Worm (Caenorhabditis elegans) whole organism, L1 larva: ENCODE measurements around the gene ndx-6.

Source experiments
- C16A3.4 ChIP-seq: fragments of 150-350 bp; optimal IDR thresholded peaks from 2 replicates; lab custom pipeline; 2014; ENCODE audit warnings: missing biosample characterization, missing genetic modification characterization
- F16B12.6 ChIP-seq: fragments of 150-350 bp; optimal IDR thresholded peaks from 2 replicates; lab custom pipeline; 2014; ENCODE audit warnings: missing biosample characterization, missing genetic modification characterization
- aha-1 ChIP-seq: fragments of 150-350 bp; optimal IDR thresholded peaks from 2 replicates; lab custom pipeline; 2014; ENCODE audit warnings: missing biosample characterization, missing genetic modification characterization
- alr-1 ChIP-seq: fragments of 200-800 bp; sonication (Bioruptor generic); optimal IDR thresholded peaks from 2 replicates; lab custom pipeline; 2018; ENCODE audit warnings: borderline replicate concordance, mild to moderate bottlenecking, missing genetic modification characterization, missing compliant biosample characterization
- blmp-1 ChIP-seq: fragments of 150-350 bp; optimal IDR thresholded peaks from 2 replicates; lab custom pipeline; 2014; ENCODE audit warnings: missing biosample characterization, missing genetic modification characterization
- ceh-63 ChIP-seq: fragments of 200-800 bp; sonication (Bioruptor generic); optimal IDR thresholded peaks from 2 replicates; lab custom pipeline; 2018; ENCODE audit warnings: mild to moderate bottlenecking, missing genetic modification characterization, missing compliant biosample characterization
- ceh-90 ChIP-seq: sonication (generic microtip); optimal IDR thresholded peaks from 2 replicates; lab custom pipeline; 2016; ENCODE audit warnings: missing genetic modification characterization, missing compliant biosample characterization
- dpl-1 ChIP-seq, 3 experiments: fragments of 150-350 bp in 2 of 3; sonication (generic microtip) in 1 of 3; optimal IDR thresholded peaks; 2 replicates each; lab custom pipeline; 2014 to 2017; ENCODE audit warnings: missing biosample characterization in 3 of 3, missing genetic modification characterization in 3 of 3, missing genetic modification reagents in 3 of 3
- efl-1 ChIP-seq, 4 experiments: fragments of 150-350 bp; optimal IDR thresholded peaks in 3 of 4; peaks in 1 of 4; 1 replicate in 1 of 4; 2 replicates in 3 of 4; lab custom pipeline; 2014; ENCODE audit warnings: missing biosample characterization in 2 of 4, missing genetic modification characterization in 2 of 4, missing genetic modification reagents in 2 of 4
- efl-3 ChIP-seq: fragments of 200-800 bp; sonication (Bioruptor generic); optimal IDR thresholded peaks from 2 replicates; lab custom pipeline; 2018; ENCODE audit warnings: mild to moderate bottlenecking, missing genetic modification characterization, missing compliant biosample characterization
- elt-2 ChIP-seq: sonication (generic microtip); optimal IDR thresholded peaks from 2 replicates; lab custom pipeline; 2016; ENCODE audit warnings: missing genetic modification characterization, mild to moderate bottlenecking, inconsistent platforms, missing compliant biosample characterization, missing genetic modification reagents
- elt-3 ChIP-seq, 6 experiments: fragments of 150-350 bp in 1 of 6; sonication (generic microtip); optimal IDR thresholded peaks; 2 replicates each; lab custom pipeline; 2017 to 2018; ENCODE audit warnings: missing biosample characterization in 6 of 6, missing genetic modification characterization in 6 of 6, inconsistent platforms in 1 of 6
- fkh-4 ChIP-seq: sonication (generic microtip); optimal IDR thresholded peaks from 2 replicates; lab custom pipeline; 2016; ENCODE audit warnings: missing compliant biosample characterization, missing genetic modification characterization, borderline replicate concordance
- fkh-8 ChIP-seq: sonication (generic microtip); optimal IDR thresholded peaks from 2 replicates; lab custom pipeline; 2016; ENCODE audit warnings: mild to moderate bottlenecking, missing genetic modification characterization, missing compliant biosample characterization
- jun-1 ChIP-seq: fragments of 150-350 bp; optimal IDR thresholded peaks from 2 replicates; lab custom pipeline; 2014; ENCODE audit warnings: missing biosample characterization, missing genetic modification reagents, missing genetic modification characterization
- lin-13 ChIP-seq: fragments of 150-350 bp; optimal IDR thresholded peaks from 2 replicates; lab custom pipeline; 2014; ENCODE audit warnings: missing biosample characterization, missing genetic modification reagents, missing genetic modification characterization
- lin-14 ChIP-seq: fragments of 200-800 bp; sonication (Bioruptor generic); optimal IDR thresholded peaks from 2 replicates; lab custom pipeline; 2018; ENCODE audit warnings: mild to moderate bottlenecking, missing genetic modification characterization, moderate library complexity, missing compliant biosample characterization
- lin-35 ChIP-seq, 2 experiments: fragments of 150-350 bp; optimal IDR thresholded peaks; 2 replicates each; lab custom pipeline; 2014; ENCODE audit warnings: missing biosample characterization in 2 of 2, missing genetic modification characterization in 2 of 2, missing genetic modification reagents in 2 of 2
- lir-3 ChIP-seq: sonication (generic microtip); optimal IDR thresholded peaks from 2 replicates; lab custom pipeline; 2016; ENCODE audit warnings: mild to moderate bottlenecking, missing genetic modification characterization, moderate library complexity, missing compliant biosample characterization; ENCODE audit not compliant: poor library complexity
- lsy-2 ChIP-seq, 2 experiments: fragments of 150-350 bp; optimal IDR thresholded peaks; 2 replicates each; lab custom pipeline; 2014; ENCODE audit warnings: missing biosample characterization in 2 of 2, missing genetic modification characterization in 2 of 2
- mdl-1 ChIP-seq, 2 experiments: fragments of 150-350 bp; optimal IDR thresholded peaks; 2 replicates each; lab custom pipeline; 2014 to 2017; ENCODE audit warnings: missing biosample characterization in 2 of 2, missing genetic modification characterization in 2 of 2, inconsistent platforms in 1 of 2
- mef-2 ChIP-seq: fragments of 150-350 bp; optimal IDR thresholded peaks from 2 replicates; lab custom pipeline; 2014; ENCODE audit warnings: missing biosample characterization, missing genetic modification characterization
- mep-1 ChIP-seq: fragments of 150-350 bp; optimal IDR thresholded peaks from 2 replicates; lab custom pipeline; 2014; ENCODE audit warnings: missing biosample characterization, missing genetic modification characterization
- nhr-19 ChIP-seq: fragments of 200-800 bp; sonication (Bioruptor generic); conservative IDR thresholded peaks from 2 replicates; pipeline ENCODE4 v1.3.6; 2022; ENCODE audit warnings: missing genetic modification characterization, missing compliant biosample characterization
- nhr-20 ChIP-seq: sonication (generic microtip); optimal IDR thresholded peaks from 2 replicates; lab custom pipeline; 2016; ENCODE audit warnings: mild to moderate bottlenecking, missing genetic modification characterization, missing compliant biosample characterization
- nhr-47 ChIP-seq: sonication (generic microtip); optimal IDR thresholded peaks from 2 replicates; lab custom pipeline; 2016; ENCODE audit warnings: mild to moderate bottlenecking, missing genetic modification characterization, moderate library complexity, missing compliant biosample characterization
- nhr-71 ChIP-seq: sonication (generic microtip); optimal IDR thresholded peaks from 2 replicates; lab custom pipeline; 2016; ENCODE audit warnings: mild to moderate bottlenecking, missing genetic modification characterization, moderate library complexity, missing compliant biosample characterization
- nhr-85 ChIP-seq: sonication (generic microtip); peaks from one replicate; lab custom pipeline; 2016; ENCODE audit warnings: missing genetic modification characterization, inconsistent platforms, missing compliant biosample characterization
- nhr-90 ChIP-seq: sonication (generic microtip); optimal IDR thresholded peaks from 2 replicates; lab custom pipeline; 2016; ENCODE audit warnings: mild to moderate bottlenecking, missing genetic modification characterization, missing compliant biosample characterization; ENCODE audit not compliant: poor library complexity
- pax-3 ChIP-seq: fragments of 200-800 bp; sonication (Bioruptor generic); optimal IDR thresholded peaks from 2 replicates; lab custom pipeline; 2018; ENCODE audit warnings: mild to moderate bottlenecking, missing genetic modification characterization, moderate library complexity, missing compliant biosample characterization
- rnt-1 ChIP-seq: sonication (generic microtip); optimal IDR thresholded peaks from 2 replicates; lab custom pipeline; 2016; ENCODE audit warnings: mild to moderate bottlenecking, missing genetic modification characterization, moderate library complexity, missing compliant biosample characterization
- skn-1 ChIP-seq: fragments of 150-350 bp; optimal IDR thresholded peaks from 2 replicates; lab custom pipeline; 2014; ENCODE audit warnings: missing biosample characterization, missing genetic modification characterization
- snpc-4 ChIP-seq: fragments of 150-350 bp; optimal IDR thresholded peaks from 2 replicates; lab custom pipeline; 2014; ENCODE audit warnings: missing biosample characterization, missing genetic modification characterization
- snu-23 ChIP-seq: sonication (generic microtip); optimal IDR thresholded peaks from 2 replicates; lab custom pipeline; 2016; ENCODE audit warnings: missing genetic modification characterization, missing compliant biosample characterization
- sptf-1 ChIP-seq: fragments of 150-350 bp; optimal IDR thresholded peaks from 2 replicates; lab custom pipeline; 2014; ENCODE audit warnings: missing biosample characterization, missing genetic modification characterization
- swsn-7 ChIP-seq: sonication (generic microtip); optimal IDR thresholded peaks from 2 replicates; lab custom pipeline; 2016; ENCODE audit warnings: missing genetic modification characterization, missing compliant biosample characterization
- tbx-2 ChIP-seq: sonication (generic microtip); optimal IDR thresholded peaks from 2 replicates; lab custom pipeline; 2016; ENCODE audit warnings: missing genetic modification characterization, missing compliant biosample characterization
- unc-30 ChIP-seq: sonication (generic microtip); optimal IDR thresholded peaks from 2 replicates; lab custom pipeline; 2017; ENCODE audit warnings: missing biosample characterization, missing genetic modification characterization
- unc-86 ChIP-seq: sonication (generic microtip); optimal IDR thresholded peaks from 2 replicates; lab custom pipeline; 2016; ENCODE audit warnings: missing genetic modification characterization, missing compliant biosample characterization
- xbp-1 ChIP-seq: sonication (generic microtip); optimal IDR thresholded peaks from 2 replicates; lab custom pipeline; 2016; ENCODE audit warnings: missing genetic modification characterization, missing compliant biosample characterization
- ztf-4 ChIP-seq: fragments of 150-350 bp; optimal IDR thresholded peaks from 2 replicates; lab custom pipeline; 2014; ENCODE audit warnings: missing biosample characterization, missing genetic modification characterization

Gene ndx-6

ce11 chrII:5426470-5426869, 36.8 kb upstream of the ndx-6 start:
- TF ChIP-seq nhr-85 (tag; lab: Kevin White, UChicago) (peak; percentile 12), mef-2 (tag; lab: Kevin White, UChicago) (no peak)

- TF ChIP-seq ceh-63 (GFP tag; lab: Kevin White, UChicago) (no peak), lin-13 (GFP tag; lab: Kevin White, UChicago) (peak; percentile 37), aha-1 (tag; lab: Kevin White, UChicago) (no peak), alr-1 (tag; lab: Kevin White, UChicago) (no peak), efl-3 (GFP tag; lab: Kevin White, UChicago) (no peak), unc-86 (tag; lab: Kevin White, UChicago) (no peak), lin-35 (GFP tag; optimal IDR thresholded peaks at IDR 0.05; lab: Kevin White, UChicago) (peak; percentile 60 to 78), F16B12.6 (peak; percentile 34), blmp-1 (tag; lab: Kevin White, UChicago) (peak; percentile 34), xbp-1 (tag; lab: Kevin White, UChicago) (peak; percentile 19), nhr-71 (tag; lab: Kevin White, UChicago) (peak; percentile 78), mef-2 (tag; lab: Kevin White, UChicago) (no peak), lin-14 (GFP tag; lab: Kevin White, UChicago) (peak; percentile 85), nhr-47 (tag; lab: Kevin White, UChicago) (peak; percentile 45), snu-23 (GFP tag; lab: Kevin White, UChicago) (peak; percentile 81), mep-1 (tag; lab: Kevin White, UChicago) (peak; percentile 70), mdl-1 (tag; optimal IDR thresholded peaks at IDR 0.05; lab: Kevin White, UChicago) (peak in 1 of 2 experiments; percentile 62), elt-3 (tag; optimal IDR thresholded peaks at IDR 0.05; lab: Kevin White, UChicago) (peak in 1 of 6 experiments; percentile 74), nhr-90 (tag; lab: Kevin White, UChicago) (peak; percentile 17), swsn-7 (peak; percentile 48), fkh-8 (tag; lab: Kevin White, UChicago) (no peak), ztf-4 (peak; percentile 36), nhr-85 (tag; lab: Kevin White, UChicago) (peak; percentile 79), nhr-20 (tag; lab: Kevin White, UChicago) (peak; percentile 60), lir-3 (tag; lab: Kevin White, UChicago) (peak; percentile 12), elt-2 (tag; lab: Kevin White, UChicago) (peak; percentile 59), pax-3 (tag; lab: Kevin White, UChicago) (no peak), ceh-90 (no peak), jun-1 (tag; lab: Kevin White, UChicago) (no peak), nhr-19 (GFP tag; lab: Robert Waterston, UW) (peak; percentile 21; the same call in 1 of the 2 replicates), skn-1 (peak; percentile 17), fkh-4 (tag; lab: Kevin White, UChicago) (no peak), snpc-4 (tag; lab: Kevin White, UChicago) (peak; percentile 6), dpl-1 (GFP tag; optimal IDR thresholded peaks at IDR 0.05; lab: Kevin White, UChicago) (peak; percentile 21 to 60 (median 58)), rnt-1 (tag; lab: Kevin White, UChicago) (peak; percentile 71), sptf-1 (tag; lab: Kevin White, UChicago) (no peak), C16A3.4 (tag; lab: Kevin White, UChicago) (peak; percentile 55), lsy-2 (tag; optimal IDR thresholded peaks at IDR 0.05; lab: Kevin White, UChicago) (peak; percentile 56 to 73), tbx-2 (tag; lab: Kevin White, UChicago) (no peak), efl-1 (optimal IDR thresholded peaks at IDR 0.05; lab: Kevin White, UChicago) (peak; percentile 45 to 55), efl-1 (GFP tag; optimal IDR thresholded peaks at IDR 0.05 in 1 of 2; lab: Kevin White, UChicago) (peak; percentile 45 to 89), unc-30 (tag; lab: Kevin White, UChicago) (no peak)
Observed at ce11 chrII:5426054-5426453, 36.4 kb upstream of the ndx-6 start.
